Fruit fly (Drosophila melanogaster) S2 (cell line): ENCODE measurements around the gene ArfGAP1.

Experiments used
- CG8478 ChIP-seq: fragments of >200 bp; optimal IDR thresholded peaks from 2 replicates; lab custom pipeline; 2018
- CTCF ChIP-seq, 2 experiments: fragments of >200 bp; optimal IDR thresholded peaks; 2 replicates each; lab custom pipeline; 2018

DNA sequence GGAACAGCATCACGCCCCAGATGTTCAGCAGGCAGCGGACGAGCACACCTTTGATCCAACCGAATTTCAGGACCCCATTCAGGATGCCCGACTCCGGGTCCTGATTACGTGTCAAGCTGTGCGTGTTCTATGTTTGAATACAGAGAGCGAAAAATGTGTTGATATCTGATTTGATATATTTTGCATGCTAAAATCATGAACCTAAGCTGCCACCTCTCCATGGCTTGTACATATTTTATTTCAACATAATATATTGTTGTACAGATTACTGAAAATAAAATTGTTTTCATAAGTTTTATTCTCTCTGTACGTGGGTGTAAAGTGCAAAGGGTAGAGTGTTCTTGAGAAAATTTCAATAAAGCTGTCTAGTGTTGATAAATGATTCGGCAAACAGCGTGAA, 43.0 kb downstream of the ArfGAP1 start:
- TF ChIP-seq CG8478 (lab: Kevin White, UChicago) (no peak), CTCF (optimal IDR thresholded peaks at IDR 0.05; lab: Kevin White, UChicago) (no peak)
